Worm (Caenorhabditis elegans): Measurements from ENCODE around the gene Y43F8B.9.

The Y43F8B.9 gene

ce11 chrV:19522551-19523137, 44.7 kb downstream of the Y43F8B.9 start (continued):
- TF ChIP-seq rpc-1 (optimal IDR thresholded peaks at IDR 0.05) (peak; percentile 29), rpc-1 (tag; optimal IDR thresholded peaks at IDR 0.05) (no peak), sea-2 (GFP tag; IDR thresholded peaks at IDR 0.05) (0 out of 2 replicates have a peak, but pooled peaks have one; percentile 42), sptf-2 (GFP tag; optimal IDR thresholded peaks at IDR 0.05) (no peak), attf-6 (GFP tag; IDR thresholded peaks at IDR 0.05) (no peak), F23B12.7 (tag; optimal IDR thresholded peaks at IDR 0.05; ENCODE audit: insufficient read depth) (no peak), atf-7 (tag; optimal IDR thresholded peaks at IDR 0.05) (peak; percentile 100), Y53F4B.3 (GFP tag; IDR thresholded peaks at IDR 0.05) (no peak), ceh-58 (GFP tag; IDR thresholded peaks at IDR 0.05) (0 out of 2 replicates have a peak, but pooled peaks have one; percentile 68), sdz-38 (tag; optimal IDR thresholded peaks at IDR 0.05) (no peak), D2030.7 (GFP tag; IDR thresholded peaks at IDR 0.05) (no peak), him-1 (tag; optimal IDR thresholded peaks at IDR 0.05) (no peak), F10E7.11 (tag; optimal IDR thresholded peaks at IDR 0.05) (peak; percentile 50), lin-54 (GFP tag; optimal IDR thresholded peaks at IDR 0.05) (peak; percentile 67), snpc-3.4 (tag; optimal IDR thresholded peaks at IDR 0.05) (no peak), cebp-2 (GFP tag; IDR thresholded peaks at IDR 0.05) (no peak), let-607 (tag; optimal IDR thresholded peaks at IDR 0.05) (peak in 1 of 2 experiments; percentile 63), mel-28 (tag; optimal IDR thresholded peaks at IDR 0.05; ENCODE audit: borderline replicate concordance) (peak; percentile 37), dpff-1 (tag; optimal IDR thresholded peaks at IDR 0.05) (no peak), F52B5.7 (tag; optimal IDR thresholded peaks at IDR 0.05) (peak; percentile 67), ekl-4 (GFP tag; IDR thresholded peaks at IDR 0.05) (peak; percentile 88), ztf-6 (GFP tag; IDR thresholded peaks at IDR 0.05) (no peak; the same call in 1 of the 2 replicates), ceh-79 (tag; optimal IDR thresholded peaks at IDR 0.05) (no peak), dpl-1 (GFP tag; optimal IDR thresholded peaks at IDR 0.05) (no peak), ztf-25 (GFP tag; IDR thresholded peaks at IDR 0.05) (no peak), efl-1 (GFP tag; optimal IDR thresholded peaks at IDR 0.05) (no peak), nfya-1 (tag; optimal IDR thresholded peaks at IDR 0.05; ENCODE audit: borderline replicate concordance, insufficient read depth) (no peak), aptf-3 (GFP tag; IDR thresholded peaks at IDR 0.05) (no peak), B0261.1 (tag; optimal IDR thresholded peaks at IDR 0.05) (peak; percentile 18), nhr-80 (tag; optimal IDR thresholded peaks at IDR 0.05) (peak; percentile 41), zim-3 (tag; optimal IDR thresholded peaks at IDR 0.05) (peak; percentile 70), somi-1 (GFP tag; optimal IDR thresholded peaks at IDR 0.05) (peak; percentile 93), pha-4 (tag; optimal IDR thresholded peaks at IDR 0.05) (no peak), nfya-2 (GFP tag; IDR thresholded peaks at IDR 0.05) (no peak)

ce11 chrV:19524569-19524968, 46.6 kb downstream of the Y43F8B.9 start:
- TF ChIP-seq somi-1 (GFP tag; optimal IDR thresholded peaks at IDR 0.05) (peak; percentile 59), D2030.7 (GFP tag; IDR thresholded peaks at IDR 0.05) (no peak), nhr-80 (tag; optimal IDR thresholded peaks at IDR 0.05) (peak; percentile 32), B0336.3 (GFP tag; IDR thresholded peaks at IDR 0.05) (0 out of 2 replicates have a peak, but pooled peaks have one; percentile 27), cebp-1 (GFP tag; IDR thresholded peaks at IDR 0.05) (no peak), cebp-1 (tag; optimal IDR thresholded peaks at IDR 0.05) (peak; percentile 31), let-607 (tag; optimal IDR thresholded peaks at IDR 0.05) (peak; percentile 31 to 45)

- TF ChIP-seq cebp-1 (GFP tag; IDR thresholded peaks at IDR 0.05) (no peak), cebp-1 (tag; optimal IDR thresholded peaks at IDR 0.05) (no peak), gei-17 (GFP tag; optimal IDR thresholded peaks at IDR 0.05) (no peak), ceh-40 (GFP tag; IDR thresholded peaks at IDR 0.05) (no peak), ztf-3 (GFP tag; optimal IDR thresholded peaks at IDR 0.05) (no peak), die-1 (tag; optimal IDR thresholded peaks at IDR 0.05) (no peak), tbx-9 (tag; optimal IDR thresholded peaks at IDR 0.05; ENCODE audit: borderline replicate concordance) (no peak), Y79H2A.3 (GFP tag; conservative IDR thresholded peaks at IDR 0.05) (no peak), somi-1 (GFP tag; optimal IDR thresholded peaks at IDR 0.05) (no peak), mel-28 (tag; optimal IDR thresholded peaks at IDR 0.05; ENCODE audit: borderline replicate concordance) (no peak), madf-8 (GFP tag; conservative IDR thresholded peaks at IDR 0.05) (no peak), efl-1 (GFP tag; optimal IDR thresholded peaks at IDR 0.05) (no peak), repo-1 (tag; optimal IDR thresholded peaks at IDR 0.05) (no peak), ztf-22 (GFP tag; optimal IDR thresholded peaks at IDR 0.05) (no peak), dpff-1 (tag; optimal IDR thresholded peaks at IDR 0.05) (no peak), attf-6 (GFP tag; IDR thresholded peaks at IDR 0.05) (no peak), K12H6.12 (tag; optimal IDR thresholded peaks at IDR 0.05) (no peak)
These were observed 48.2 kb downstream of the Y43F8B.9 start for ce11 chrV:19526197-19526596.
